Worm (Caenorhabditis elegans): ENCODE results near the gene F46F2.5.

F46F2.5 gene

ce11 chrX:15285554-15285953 lies 23.0 kb downstream of the F46F2.5 start:
- TF ChIP-seq unc-62 (GFP tag; optimal IDR thresholded peaks at IDR 0.05) = no peak

- TF ChIP-seq unc-62 (GFP tag; optimal IDR thresholded peaks at IDR 0.05) = no peak
Observed at ce11 chrX:15297396-15297827, 34.9 kb downstream of the F46F2.5 start.

- no peak for TF ChIP-seq unc-62 (GFP tag; optimal IDR thresholded peaks at IDR 0.05)
Observed at ce11 chrX:15300002-15300401, 37.5 kb downstream of the F46F2.5 start.

ce11 chrX:15302863-15303262 lies 40.3 kb downstream of the F46F2.5 start, which contains the start of gene ser-2:
Gene ser-2, minus strand, starts transcription at chrX:15302963.
- no peak for TF ChIP-seq unc-62 (GFP tag; optimal IDR thresholded peaks at IDR 0.05)

ce11 chrX:15307677-15308076 lies 45.2 kb downstream of the F46F2.5 start:
- TF ChIP-seq unc-62 (GFP tag; optimal IDR thresholded peaks at IDR 0.05) = no peak

- no peak for TF ChIP-seq unc-62 (GFP tag; optimal IDR thresholded peaks at IDR 0.05)
Observed at ce11 chrX:15308685-15309084, 46.2 kb downstream of the F46F2.5 start.

- no peak for TF ChIP-seq unc-62 (GFP tag; optimal IDR thresholded peaks at IDR 0.05)
Observed at ce11 chrX:15309138-15309537, 46.6 kb downstream of the F46F2.5 start, which contains the start of gene nhr-91. Gene nhr-91, plus strand, starts transcription at chrX:15309369.

ce11 chrX:15310330-15310776 lies 47.8 kb downstream of the F46F2.5 start:
- no peak for TF ChIP-seq unc-62 (GFP tag; optimal IDR thresholded peaks at IDR 0.05)

- no peak for TF ChIP-seq unc-62 (GFP tag; optimal IDR thresholded peaks at IDR 0.05)
Observed at ce11 chrX:15310986-15311385, 48.5 kb downstream of the F46F2.5 start.

ce11 chrX:15312073-15312472 lies 49.5 kb downstream of the F46F2.5 start:
- TF ChIP-seq unc-62 (GFP tag; optimal IDR thresholded peaks at IDR 0.05) = no peak

- TF ChIP-seq unc-62 (GFP tag; optimal IDR thresholded peaks at IDR 0.05) = no peak
Observed at ce11 chrX:15312681-15313080, 50.2 kb downstream of the F46F2.5 start.

- no peak for TF ChIP-seq unc-62 (GFP tag; optimal IDR thresholded peaks at IDR 0.05)
Observed at ce11 chrX:15317146-15317545, 54.6 kb downstream of the F46F2.5 start, which contains the start of gene glb-28. Gene glb-28, minus strand, starts transcription at chrX:15317246.
